Fruit fly (Drosophila melanogaster): ENCODE data around the gene Dad.

Dad gene

dm6 chr3R:17059100-17059810 lies 5.4 kb downstream of the Dad start (continued):
- TF ChIP-seq Blimp-1 (GFP tag; optimal IDR thresholded peaks at IDR 0.05) (peak; percentile 35), CG8944 (GFP tag; optimal IDR thresholded peaks at IDR 0.05) (peak; percentile 28), CG12942 (GFP tag; optimal IDR thresholded peaks at IDR 0.05) (no peak), MESR4 (GFP tag; optimal IDR thresholded peaks at IDR 0.05) (no peak), luna (GFP tag; optimal IDR thresholded peaks at IDR 0.05) (no peak), fd96Cb (tag; optimal IDR thresholded peaks at IDR 0.05) (peak; percentile 26), CG10209 (GFP tag; optimal IDR thresholded peaks at IDR 0.05) (peak; percentile 42), Trl (optimal IDR thresholded peaks at IDR 0.05) (no peak), Trl (GFP tag; optimal IDR thresholded peaks at IDR 0.05) (no peak), CG10147 (GFP tag; optimal IDR thresholded peaks at IDR 0.05) (no peak), CG18011 (GFP tag; optimal IDR thresholded peaks at IDR 0.05) (no peak), sc (optimal IDR thresholded peaks at IDR 0.05) (no peak), sc (GFP tag; optimal IDR thresholded peaks at IDR 0.05) (no peak), zfh1 (GFP tag; IDR thresholded peaks at IDR 0.05) (no peak), Opbp (GFP tag; IDR thresholded peaks at IDR 0.05; ENCODE audit: partially characterized antibody) (0 out of 3 replicates have a peak, but pooled peaks have one; percentile 35), CG7786 (GFP tag; optimal IDR thresholded peaks at IDR 0.05) (no peak), stc (GFP tag; IDR thresholded peaks at IDR 0.05) (no peak), CG11398 (GFP tag; optimal IDR thresholded peaks at IDR 0.05) (peak; percentile 2), gcm2 (GFP tag; optimal IDR thresholded peaks at IDR 0.05) (no peak), tll (GFP tag; optimal IDR thresholded peaks at IDR 0.05) (no peak), Dip2 (GFP tag; IDR thresholded peaks at IDR 0.05) (no peak), CG3065 (GFP tag; optimal IDR thresholded peaks at IDR 0.05) (no peak), Chrac-16 (GFP tag; optimal IDR thresholded peaks at IDR 0.05) (no peak), corto (GFP tag; optimal IDR thresholded peaks at IDR 0.05) (no peak), Med (GFP tag) (peak; percentile 38), chn (GFP tag; optimal IDR thresholded peaks at IDR 0.05) (no peak), Spps (tag; optimal IDR thresholded peaks at IDR 0.05) (no peak), CG9817 (tag; optimal IDR thresholded peaks at IDR 0.05) (no peak), usp (GFP tag; optimal IDR thresholded peaks at IDR 0.05) (no peak), CG15011 (GFP tag; optimal IDR thresholded peaks at IDR 0.05) (no peak), E2f2 (GFP tag; IDR thresholded peaks at IDR 0.05) (no peak), CG9727 (GFP tag; optimal IDR thresholded peaks at IDR 0.05) (no peak), CG8281 (tag; optimal IDR thresholded peaks at IDR 0.05) (no peak), CG31388 (GFP tag; optimal IDR thresholded peaks at IDR 0.05) (no peak), p53 (GFP tag; optimal IDR thresholded peaks at IDR 0.05) (no peak), so (GFP tag; IDR thresholded peaks at IDR 0.05) (no peak), gsb (GFP tag; IDR thresholded peaks at IDR 0.05) (peak; percentile 7; the same call in 1 of the 2 replicates), jumu (GFP tag; optimal IDR thresholded peaks at IDR 0.05) (peak; percentile 16), CG3407 (GFP tag; optimal IDR thresholded peaks at IDR 0.05) (no peak), trem (tag; optimal IDR thresholded peaks at IDR 0.05) (peak; percentile 20), shn (GFP tag; optimal IDR thresholded peaks at IDR 0.05) (no peak), vnd (GFP tag; IDR thresholded peaks at IDR 0.05; ENCODE audit: partially characterized antibody) (no peak), E2f1 (GFP tag; IDR thresholded peaks at IDR 0.05) (0 out of 2 replicates have a peak, but pooled peaks have one; percentile 17), mld (GFP tag; IDR thresholded peaks at IDR 0.05; ENCODE audit: partially characterized antibody) (no peak), CG14014 (GFP tag; IDR thresholded peaks at IDR 0.05) (no peak), Xrp1 (GFP tag; IDR thresholded peaks at IDR 0.05) (0 out of 2 replicates have a peak, but pooled peaks have one; percentile 20), CG4424 (GFP tag; optimal IDR thresholded peaks at IDR 0.05) (peak; percentile 30), CG9932 (GFP tag; IDR thresholded peaks at IDR 0.05) (no peak), pzg (GFP tag; optimal IDR thresholded peaks at IDR 0.05) (no peak), GATAe (GFP tag; conservative IDR thresholded peaks at IDR 0.05) (no peak), wor (GFP tag; IDR thresholded peaks at IDR 0.05) (no peak)

All from whole organism, embryonic.